Worm (Caenorhabditis elegans) whole organism, midembryonic: ENCODE data around the gene hot-8.

Source experiments
- T22C8.4 ChIP-seq: fragments of 200-800 bp; sonication (Bioruptor generic); IDR thresholded peaks from 2 replicates; pipeline ENCODE4 v1.3.6; 2022; ENCODE audit warnings: missing genetic modification characterization, missing compliant biosample characterization
- cog-1 ChIP-seq: sonication (generic microtip); optimal IDR thresholded peaks from 2 replicates; lab custom pipeline; 2016; ENCODE audit warnings: missing genetic modification characterization, missing compliant biosample characterization
- flt-1 ChIP-seq: fragments of 200-800 bp; sonication (Bioruptor generic); IDR thresholded peaks from 2 replicates; pipeline ENCODE4 v1.3.6; 2022; ENCODE audit warnings: missing genetic modification characterization, missing compliant biosample characterization
- klf-2 ChIP-seq: fragments of 200-800 bp; sonication (Bioruptor generic); conservative IDR thresholded peaks from 2 replicates; pipeline ENCODE4 v1.3.6; 2022; ENCODE audit warnings: missing genetic modification reagents, missing genetic modification characterization, missing compliant biosample characterization
- med-1 ChIP-seq: sonication (generic microtip); optimal IDR thresholded peaks from 2 replicates; lab custom pipeline; 2017; ENCODE audit warnings: missing genetic modification characterization, mild to moderate bottlenecking, missing compliant biosample characterization, antibody characterized with exemption, missing genetic modification reagents; ENCODE audit not compliant: insufficient read depth
- ref-1 ChIP-seq: fragments of 200-800 bp; sonication (Bioruptor generic); conservative IDR thresholded peaks from 2 replicates; pipeline ENCODE4 v1.3.6; 2022; ENCODE audit warnings: missing genetic modification reagents, missing genetic modification characterization, missing compliant biosample characterization
- tab-1 ChIP-seq: fragments of 200-800 bp; sonication (Bioruptor generic); IDR thresholded peaks from 2 replicates; pipeline ENCODE4 v1.3.6; 2022; ENCODE audit warnings: missing genetic modification characterization, missing compliant biosample characterization
- ztf-23 ChIP-seq: fragments of 200-800 bp; sonication (Bioruptor generic); IDR thresholded peaks from 2 replicates; pipeline ENCODE4 v1.3.6; 2022; ENCODE audit warnings: missing genetic modification reagents, missing genetic modification characterization, missing compliant biosample characterization
- ztf-29 ChIP-seq: fragments of 200-800 bp; sonication (Bioruptor generic); IDR thresholded peaks from 2 replicates; pipeline ENCODE4 v1.3.6; 2022; ENCODE audit warnings: missing genetic modification reagents, missing genetic modification characterization, missing compliant biosample characterization

ce11 chrX:1218457-1218856, 38.4 kb downstream of the hot-8 start:
- TF ChIP-seq flt-1 (GFP tag; lab: Robert Waterston, UW) (no peak), ztf-29 (GFP tag; lab: Robert Waterston, UW) (no peak), med-1 (no peak), cog-1 (tag; lab: Kevin White, UChicago) (no peak), T22C8.4 (GFP tag; lab: Robert Waterston, UW) (no peak), ztf-23 (GFP tag; lab: Robert Waterston, UW) (no peak), klf-2 (GFP tag; lab: Robert Waterston, UW) (no peak), ref-1 (GFP tag; lab: Robert Waterston, UW) (no peak), tab-1 (GFP tag; lab: Robert Waterston, UW) (no peak)
